Worm (Caenorhabditis elegans): ENCODE results near the gene C14C6.3.

ce11 chrV:585472-585871, 42.2 kb downstream of the C14C6.3 start, which contains the start of gene K06H6.2:
- no peak for TF ChIP-seq W03F9.2 (tag; optimal IDR thresholded peaks at IDR 0.05)
- TF ChIP-seq dao-5 (tag; optimal IDR thresholded peaks at IDR 0.05) = no peak

All from whole organism, L4/young adult.